Worm (Caenorhabditis elegans) whole organism, L1 larva: ENCODE measurements around the gene cal-8.
A peak's percentile ranks its signal among the peaks of the same experiment; 100 is the strongest.

Experiments used
- C04F5.9 ChIP-seq: sonication (generic microtip); optimal IDR thresholded peaks from 2 replicates; lab custom pipeline; 2016; ENCODE audit warnings: missing genetic modification characterization, missing compliant biosample characterization
- F16B12.6 ChIP-seq: fragments of 150-350 bp; optimal IDR thresholded peaks from 2 replicates; lab custom pipeline; 2014; ENCODE audit warnings: missing biosample characterization, missing genetic modification characterization
- aha-1 ChIP-seq: fragments of 150-350 bp; optimal IDR thresholded peaks from 2 replicates; lab custom pipeline; 2014; ENCODE audit warnings: missing biosample characterization, missing genetic modification characterization
- alr-1 ChIP-seq: fragments of 200-800 bp; sonication (Bioruptor generic); optimal IDR thresholded peaks from 2 replicates; lab custom pipeline; 2018; ENCODE audit warnings: borderline replicate concordance, mild to moderate bottlenecking, missing genetic modification characterization, missing compliant biosample characterization
- blmp-1 ChIP-seq: fragments of 150-350 bp; optimal IDR thresholded peaks from 2 replicates; lab custom pipeline; 2014; ENCODE audit warnings: missing biosample characterization, missing genetic modification characterization
- ceh-82 ChIP-seq, 3 experiments: fragments of 150-350 bp in 1 of 3; sonication (generic microtip) in 2 of 3; optimal IDR thresholded peaks; 2 replicates each; lab custom pipeline; 2014 to 2017; ENCODE audit warnings: missing biosample characterization in 3 of 3, missing genetic modification characterization in 3 of 3
- ceh-90 ChIP-seq: sonication (generic microtip); optimal IDR thresholded peaks from 2 replicates; lab custom pipeline; 2016; ENCODE audit warnings: missing genetic modification characterization, missing compliant biosample characterization
- egl-27 ChIP-seq, 2 experiments: fragments of 150-350 bp in 1 of 2; sonication (generic microtip); optimal IDR thresholded peaks; 3 replicates each; lab custom pipeline; 2017 to 2018; ENCODE audit warnings: missing biosample characterization in 2 of 2, missing genetic modification characterization in 2 of 2, missing genetic modification reagents in 2 of 2
- elt-2 ChIP-seq: sonication (generic microtip); optimal IDR thresholded peaks from 2 replicates; lab custom pipeline; 2016; ENCODE audit warnings: missing genetic modification characterization, mild to moderate bottlenecking, inconsistent platforms, missing compliant biosample characterization, missing genetic modification reagents
- elt-3 ChIP-seq, 6 experiments: fragments of 150-350 bp in 1 of 6; sonication (generic microtip); optimal IDR thresholded peaks; 2 replicates each; lab custom pipeline; 2017 to 2018; ENCODE audit warnings: missing biosample characterization in 6 of 6, missing genetic modification characterization in 6 of 6, inconsistent platforms in 1 of 6
- hlh-4 ChIP-seq: sonication (generic microtip); optimal IDR thresholded peaks from 2 replicates; lab custom pipeline; 2016; ENCODE audit warnings: mild to moderate bottlenecking, missing genetic modification characterization, missing compliant biosample characterization
- hpl-2 ChIP-seq: fragments of 150-350 bp; optimal IDR thresholded peaks from 2 replicates; lab custom pipeline; 2014; ENCODE audit warnings: missing biosample characterization, missing genetic modification reagents, missing genetic modification characterization
- isw-1 ChIP-seq: fragments of 200-800 bp; sonication (Bioruptor generic); IDR thresholded peaks from 2 replicates; pipeline ENCODE4 v1.3.6; 2022; ENCODE audit warnings: missing genetic modification characterization, missing compliant biosample characterization
- lin-13 ChIP-seq: fragments of 150-350 bp; optimal IDR thresholded peaks from 2 replicates; lab custom pipeline; 2014; ENCODE audit warnings: missing biosample characterization, missing genetic modification reagents, missing genetic modification characterization
- lin-14 ChIP-seq: fragments of 200-800 bp; sonication (Bioruptor generic); optimal IDR thresholded peaks from 2 replicates; lab custom pipeline; 2018; ENCODE audit warnings: mild to moderate bottlenecking, missing genetic modification characterization, moderate library complexity, missing compliant biosample characterization
- lin-35 ChIP-seq, 2 experiments: fragments of 150-350 bp; optimal IDR thresholded peaks; 2 replicates each; lab custom pipeline; 2014; ENCODE audit warnings: missing biosample characterization in 2 of 2, missing genetic modification characterization in 2 of 2, missing genetic modification reagents in 2 of 2
- mab-9 ChIP-seq: fragments of 200-800 bp; sonication (Bioruptor generic); IDR thresholded peaks from 2 replicates; pipeline ENCODE4 v1.3.6; 2022; ENCODE audit warnings: missing genetic modification reagents, missing genetic modification characterization, missing compliant biosample characterization
- mdl-1 ChIP-seq, 2 experiments: fragments of 150-350 bp; optimal IDR thresholded peaks; 2 replicates each; lab custom pipeline; 2014 to 2017; ENCODE audit warnings: missing biosample characterization in 2 of 2, missing genetic modification characterization in 2 of 2, inconsistent platforms in 1 of 2
- mep-1 ChIP-seq: fragments of 150-350 bp; optimal IDR thresholded peaks from 2 replicates; lab custom pipeline; 2014; ENCODE audit warnings: missing biosample characterization, missing genetic modification characterization
- nhr-20 ChIP-seq: sonication (generic microtip); optimal IDR thresholded peaks from 2 replicates; lab custom pipeline; 2016; ENCODE audit warnings: mild to moderate bottlenecking, missing genetic modification characterization, missing compliant biosample characterization
- nhr-28 ChIP-seq: fragments of 150-350 bp; optimal IDR thresholded peaks from 2 replicates; lab custom pipeline; 2014; ENCODE audit warnings: missing biosample characterization, missing genetic modification characterization
- nhr-77 ChIP-seq: fragments of 150-350 bp; optimal IDR thresholded peaks from 2 replicates; lab custom pipeline; 2014; ENCODE audit warnings: missing biosample characterization, missing genetic modification characterization
- nhr-85 ChIP-seq: sonication (generic microtip); peaks from one replicate; lab custom pipeline; 2016; ENCODE audit warnings: missing genetic modification characterization, inconsistent platforms, missing compliant biosample characterization
- nhr-90 ChIP-seq: sonication (generic microtip); optimal IDR thresholded peaks from 2 replicates; lab custom pipeline; 2016; ENCODE audit warnings: mild to moderate bottlenecking, missing genetic modification characterization, missing compliant biosample characterization; ENCODE audit not compliant: poor library complexity
- pag-3 ChIP-seq: sonication (generic microtip); optimal IDR thresholded peaks from 2 replicates; lab custom pipeline; 2017; ENCODE audit warnings: missing genetic modification characterization, mild to moderate bottlenecking, missing compliant biosample characterization, antibody characterized with exemption, borderline replicate concordance; ENCODE audit not compliant: insufficient read depth
- pqm-1 ChIP-seq: sonication (generic microtip); optimal IDR thresholded peaks from 3 replicates; lab custom pipeline; 2017; ENCODE audit warnings: missing biosample characterization, missing genetic modification characterization
- sptf-1 ChIP-seq: fragments of 150-350 bp; optimal IDR thresholded peaks from 2 replicates; lab custom pipeline; 2014; ENCODE audit warnings: missing biosample characterization, missing genetic modification characterization
- swsn-7 ChIP-seq: sonication (generic microtip); optimal IDR thresholded peaks from 2 replicates; lab custom pipeline; 2016; ENCODE audit warnings: missing genetic modification characterization, missing compliant biosample characterization
- tbx-2 ChIP-seq: sonication (generic microtip); optimal IDR thresholded peaks from 2 replicates; lab custom pipeline; 2016; ENCODE audit warnings: missing genetic modification characterization, missing compliant biosample characterization
- tlp-1 ChIP-seq: fragments of 150-350 bp; optimal IDR thresholded peaks from 2 replicates; lab custom pipeline; 2014; ENCODE audit warnings: missing biosample characterization, missing genetic modification characterization
- unc-30 ChIP-seq: sonication (generic microtip); optimal IDR thresholded peaks from 2 replicates; lab custom pipeline; 2017; ENCODE audit warnings: missing biosample characterization, missing genetic modification characterization
- vab-15 ChIP-seq: sonication (generic microtip); optimal IDR thresholded peaks from 2 replicates; lab custom pipeline; 2017; ENCODE audit warnings: missing genotype, mild to moderate bottlenecking, missing genetic modification characterization, missing compliant biosample characterization
- xbp-1 ChIP-seq: sonication (generic microtip); optimal IDR thresholded peaks from 2 replicates; lab custom pipeline; 2016; ENCODE audit warnings: missing genetic modification characterization, missing compliant biosample characterization
- zag-1 ChIP-seq: fragments of 150-350 bp; optimal IDR thresholded peaks from 2 replicates; lab custom pipeline; 2014; ENCODE audit warnings: missing biosample characterization, missing genetic modification characterization

Gene cal-8

ce11 chrII:5500470-5500869 is 18.6 kb upstream of the cal-8 start, which contains the start of gene fzy-1:
fzy-1 (plus strand) TSS chrII:5500770.
- TF ChIP-seq isw-1 (GFP tag; lab: Robert Waterston, UW) (no peak), mep-1 (tag; lab: Kevin White, UChicago) (no peak), ceh-90 (tag; lab: Kevin White, UChicago) (no peak)
- TF ChIP-seq, all 84 proteins: peak for 0

- no peak for TF ChIP-seq xbp-1 (tag; lab: Kevin White, UChicago)
- no peak for TF ChIP-seq hpl-2 (GFP tag; lab: Kevin White, UChicago)
- no peak for TF ChIP-seq ceh-90 (tag; lab: Kevin White, UChicago)
- TF ChIP-seq pqm-1 (tag; lab: Kevin White, UChicago) = no peak
- no peak for TF ChIP-seq mdl-1 (tag; optimal IDR thresholded peaks at IDR 0.05; lab: Kevin White, UChicago)
- TF ChIP-seq unc-30 (tag; lab: Kevin White, UChicago) = no peak
- TF ChIP-seq elt-3 (tag; optimal IDR thresholded peaks at IDR 0.05; lab: Kevin White, UChicago) = no peak
Observed at ce11 chrII:5498156-5498739, 16.4 kb upstream of the cal-8 start, which contains the start of the genes suex-1 and F12A10.9. suex-1 (minus strand) TSS chrII:5498256. F12A10.9 (plus strand) TSS chrII:5498689.

- peak; percentile 26 for TF ChIP-seq nhr-85 (tag; lab: Kevin White, UChicago)
- TF ChIP-seq nhr-28 (tag; lab: Kevin White, UChicago) = no peak
Observed at ce11 chrII:5497541-5497940, 15.7 kb upstream of the cal-8 start.

- TF ChIP-seq zag-1 = no peak
- TF ChIP-seq blmp-1 (tag; lab: Kevin White, UChicago) = peak; percentile 6
- peak; percentile 43 for TF ChIP-seq lin-14 (GFP tag; lab: Kevin White, UChicago)
- no peak for TF ChIP-seq lin-35 (GFP tag; optimal IDR thresholded peaks at IDR 0.05; lab: Kevin White, UChicago)
- TF ChIP-seq aha-1 (tag; lab: Kevin White, UChicago) = no peak
- TF ChIP-seq nhr-85 (tag; lab: Kevin White, UChicago) = peak; percentile 60
- TF ChIP-seq unc-30 (tag; lab: Kevin White, UChicago) = no peak
- TF ChIP-seq sptf-1 (tag; lab: Kevin White, UChicago) = no peak
- TF ChIP-seq elt-3 (tag; optimal IDR thresholded peaks at IDR 0.05; lab: Kevin White, UChicago) = peak in 2 of 6 experiments; percentile 1 to 62
- TF ChIP-seq tbx-2 (tag; lab: Kevin White, UChicago) = no peak
- peak; percentile 52 for TF ChIP-seq nhr-20 (tag; lab: Kevin White, UChicago)
- no peak for TF ChIP-seq nhr-90
- no peak for TF ChIP-seq pag-3 (tag; lab: Kevin White, UChicago)
Observed at ce11 chrII:5496375-5496774, 14.5 kb upstream of the cal-8 start, which contains the start of gene F12A10.1. F12A10.1 (plus strand) TSS chrII:5496540.

ce11 chrII:5494405-5494804 is 12.6 kb upstream of the cal-8 start, which contains the start of gene F12A10.6:
F12A10.6 (minus strand) TSS chrII:5494505.
- no peak for TF ChIP-seq pqm-1 (tag; lab: Kevin White, UChicago)
- TF ChIP-seq swsn-7 = no peak
- no peak for TF ChIP-seq elt-2 (tag; lab: Kevin White, UChicago)
- TF ChIP-seq C04F5.9 (tag; lab: Kevin White, UChicago) = no peak
- no peak for TF ChIP-seq ceh-82 (tag; optimal IDR thresholded peaks at IDR 0.05; lab: Kevin White, UChicago)
- TF ChIP-seq lin-13 (GFP tag; lab: Kevin White, UChicago) = no peak
- no peak for TF ChIP-seq vab-15 (tag; lab: Kevin White, UChicago)
- TF ChIP-seq F16B12.6 = no peak
- no peak for TF ChIP-seq hpl-2 (GFP tag; lab: Kevin White, UChicago)
- no peak for TF ChIP-seq tlp-1 (tag; lab: Kevin White, UChicago)
- TF ChIP-seq sptf-1 (tag; lab: Kevin White, UChicago) = no peak
- no peak for TF ChIP-seq tbx-2 (tag; lab: Kevin White, UChicago)
- TF ChIP-seq, all 84 proteins: peak for 0

ce11 chrII:5487844-5488243 is 6.0 kb upstream of the cal-8 start, which contains the start of gene nep-5:
nep-5 (plus strand) TSS chrII:5488144.
- TF ChIP-seq hlh-4 (no peak), nhr-77 (tag; lab: Kevin White, UChicago) (no peak), mab-9 (GFP tag; lab: Robert Waterston, UW) (no peak), alr-1 (tag; lab: Kevin White, UChicago) (no peak), egl-27 (tag; optimal IDR thresholded peaks at IDR 0.05; lab: Kevin White, UChicago) (no peak), nhr-90 (no peak), mep-1 (tag; lab: Kevin White, UChicago) (no peak), C04F5.9 (tag; lab: Kevin White, UChicago) (no peak)
